Worm (Caenorhabditis elegans): ENCODE results near the gene C16C8.20.

The C16C8.20 gene

ce11 chrII:3416528-3416927, 30.2 kb upstream of the C16C8.20 start, which contains the start of gene nep-6:
nep-6 (plus strand) TSS chrII:3416828.
- TF ChIP-seq unc-120 (tag; optimal IDR thresholded peaks at IDR 0.05; ENCODE audit: poor library complexity, severe bottlenecking), result no peak

ce11 chrII:3422938-3423337, 23.8 kb upstream of the C16C8.20 start:
- TF ChIP-seq blmp-1 (tag; optimal IDR thresholded peaks at IDR 0.05), result no peak
- no peak for TF ChIP-seq nhr-76 (tag; optimal IDR thresholded peaks at IDR 0.05)
- TF ChIP-seq ztf-11 (tag; optimal IDR thresholded peaks at IDR 0.05), result no peak
- TF ChIP-seq sptf-1 (tag; optimal IDR thresholded peaks at IDR 0.05), result no peak
- TF ChIP-seq elt-3 (tag; optimal IDR thresholded peaks at IDR 0.05), result no peak
- TF ChIP-seq ces-1 (GFP tag; optimal IDR thresholded peaks at IDR 0.05), result no peak
- TF ChIP-seq unc-62 (GFP tag; optimal IDR thresholded peaks at IDR 0.05), result no peak
- TF ChIP-seq tbx-8 (GFP tag; optimal IDR thresholded peaks at IDR 0.05), result no peak
- no peak for TF ChIP-seq mep-1 (tag; optimal IDR thresholded peaks at IDR 0.05)
- TF ChIP-seq mab-5 (tag; optimal IDR thresholded peaks at IDR 0.05), result no peak
- no peak for TF ChIP-seq M03D4.4 (tag; optimal IDR thresholded peaks at IDR 0.05)
- no peak for TF ChIP-seq ham-2 (GFP tag; optimal IDR thresholded peaks at IDR 0.05)
- no peak for TF ChIP-seq ceh-39 (tag; optimal IDR thresholded peaks at IDR 0.05)
- TF ChIP-seq unc-120 (tag; optimal IDR thresholded peaks at IDR 0.05; ENCODE audit: poor library complexity, severe bottlenecking), result no peak
- TF ChIP-seq bed-3 (GFP tag; optimal IDR thresholded peaks at IDR 0.05), result no peak
- TF ChIP-seq sem-2 (GFP tag; optimal IDR thresholded peaks at IDR 0.05), result no peak
- TF ChIP-seq ceh-43 (GFP tag; optimal IDR thresholded peaks at IDR 0.05), result no peak
- no peak for TF ChIP-seq lin-32 (GFP tag; optimal IDR thresholded peaks at IDR 0.05)
- TF ChIP-seq snpc-4 (tag; optimal IDR thresholded peaks at IDR 0.05), result no peak

- no peak for TF ChIP-seq lsy-2 (tag; optimal IDR thresholded peaks at IDR 0.05)
- no peak for TF ChIP-seq ham-2 (GFP tag; optimal IDR thresholded peaks at IDR 0.05)
- TF ChIP-seq ceh-83 (GFP tag; optimal IDR thresholded peaks at IDR 0.05), result no peak
- no peak for TF ChIP-seq drap-1 (GFP tag; optimal IDR thresholded peaks at IDR 0.05)
- no peak for TF ChIP-seq unc-120 (tag; optimal IDR thresholded peaks at IDR 0.05; ENCODE audit: poor library complexity, severe bottlenecking)
Observed at ce11 chrII:3425433-3425832, 21.3 kb upstream of the C16C8.20 start, which contains the start of gene nep-11. nep-11 (minus strand) TSS chrII:3425533.

- TF ChIP-seq sptf-1 (tag; optimal IDR thresholded peaks at IDR 0.05), result peak; percentile 16
- TF ChIP-seq pha-4 (tag; optimal IDR thresholded peaks at IDR 0.05), result no peak
- TF ChIP-seq ceh-83 (GFP tag; optimal IDR thresholded peaks at IDR 0.05), result no peak
- no peak for TF ChIP-seq blmp-1 (tag; optimal IDR thresholded peaks at IDR 0.05)
- peak; percentile 71 for TF ChIP-seq ces-1 (GFP tag; optimal IDR thresholded peaks at IDR 0.05)
- no peak for TF ChIP-seq nhr-12 (tag; optimal IDR thresholded peaks at IDR 0.05)
- TF ChIP-seq nhr-237 (tag; optimal IDR thresholded peaks at IDR 0.05), result no peak
- TF ChIP-seq snpc-4 (tag; optimal IDR thresholded peaks at IDR 0.05), result no peak
- no peak for TF ChIP-seq unc-120 (tag; optimal IDR thresholded peaks at IDR 0.05; ENCODE audit: poor library complexity, severe bottlenecking)
- no peak for TF ChIP-seq nhr-28 (tag; optimal IDR thresholded peaks at IDR 0.05)
- TF ChIP-seq mls-2 (tag; optimal IDR thresholded peaks at IDR 0.05), result no peak
- TF ChIP-seq ham-2 (GFP tag; optimal IDR thresholded peaks at IDR 0.05), result no peak
- no peak for TF ChIP-seq ceh-43 (GFP tag; optimal IDR thresholded peaks at IDR 0.05)
- no peak for TF ChIP-seq unc-62 (GFP tag; optimal IDR thresholded peaks at IDR 0.05)
- TF ChIP-seq nhr-2 (tag; optimal IDR thresholded peaks at IDR 0.05), result no peak
- TF ChIP-seq elt-3 (tag; optimal IDR thresholded peaks at IDR 0.05), result no peak
- no peak for TF ChIP-seq sem-2 (GFP tag; optimal IDR thresholded peaks at IDR 0.05)
Observed at ce11 chrII:3428158-3428704, 18.5 kb upstream of the C16C8.20 start.

- TF ChIP-seq unc-39 (tag; optimal IDR thresholded peaks at IDR 0.05) (no peak), mab-5 (tag; optimal IDR thresholded peaks at IDR 0.05) (no peak), mep-1 (tag; optimal IDR thresholded peaks at IDR 0.05) (no peak), ces-1 (GFP tag; optimal IDR thresholded peaks at IDR 0.05) (no peak), sem-2 (GFP tag; optimal IDR thresholded peaks at IDR 0.05) (no peak), pha-4 (tag; optimal IDR thresholded peaks at IDR 0.05) (no peak), lsy-2 (tag; optimal IDR thresholded peaks at IDR 0.05) (no peak)
Observed at ce11 chrII:3429400-3429799, 17.3 kb upstream of the C16C8.20 start, which contains the start of gene C16C8.18. C16C8.18 (plus strand) TSS chrII:3429700.

All from whole organism, mixed stage, embryonic.